Fruit fly (Drosophila melanogaster) whole organism, prepupa: ENCODE results near the gene CG5225.

Experiments used
- Blimp-1 ChIP-seq: fragments of 200-800 bp; sonication (Bioruptor generic); optimal IDR thresholded peaks from 3 replicates; lab custom pipeline; 2017; ENCODE audit warnings: missing biosample characterization, missing genetic modification characterization, mild to moderate bottlenecking, moderate library complexity, missing genetic modification reagents
- CG10631 ChIP-seq: fragments of 200-800 bp; sonication (Bioruptor generic); optimal IDR thresholded peaks from 2 replicates; lab custom pipeline; 2016; ENCODE audit warnings: missing biosample characterization, missing genetic modification characterization
- CG10669 ChIP-seq: fragments of 200-800 bp; sonication (Bioruptor generic); optimal IDR thresholded peaks from 3 replicates; lab custom pipeline; 2018; ENCODE audit warnings: missing biosample characterization, mild to moderate bottlenecking, missing genetic modification characterization, moderate library complexity
- CG11294 ChIP-seq: fragments of 200-800 bp; sonication (Bioruptor generic); IDR thresholded peaks from 2 replicates; pipeline ENCODE4 v1.3.6; 2022; ENCODE audit warnings: missing biosample characterization, missing genetic modification characterization
- CG11762 ChIP-seq: fragments of 200-800 bp; sonication (Bioruptor generic); optimal IDR thresholded peaks from 3 replicates; lab custom pipeline; 2016; ENCODE audit warnings: missing biosample characterization, missing genetic modification characterization; ENCODE audit not compliant: insufficient read depth
- CG11902 ChIP-seq: fragments of 200-800 bp; sonication (Bioruptor generic); optimal IDR thresholded peaks from 3 replicates; lab custom pipeline; 2016; ENCODE audit warnings: missing biosample characterization, missing genetic modification characterization
- CG15336 ChIP-seq: fragments of 200-800 bp; sonication (Bioruptor generic); IDR thresholded peaks from 2 replicates; pipeline ENCODE4 v1.3.6; 2022; ENCODE audit warnings: missing biosample characterization, missing genetic modification characterization
- CG16779 ChIP-seq: fragments of 200-800 bp; sonication (Bioruptor generic); optimal IDR thresholded peaks from 3 replicates; lab custom pipeline; 2017; ENCODE audit warnings: missing biosample characterization, mild to moderate bottlenecking, missing genetic modification characterization
- CG31627 ChIP-seq: fragments of 200-800 bp; sonication (Bioruptor generic); optimal IDR thresholded peaks from 3 replicates; lab custom pipeline; 2016; ENCODE audit warnings: missing biosample characterization, missing genetic modification characterization
- CG32006 ChIP-seq: fragments of 200-800 bp; sonication (Bioruptor generic); optimal IDR thresholded peaks from 3 replicates; lab custom pipeline; 2017; ENCODE audit warnings: missing biosample characterization, mild to moderate bottlenecking, missing genetic modification characterization
- CG34406 ChIP-seq: fragments of 200-800 bp; sonication (Bioruptor generic); optimal IDR thresholded peaks from 3 replicates; lab custom pipeline; 2016; ENCODE audit warnings: missing biosample characterization, missing genetic modification characterization
- CG6163 ChIP-seq: fragments of 200-800 bp; sonication (Bioruptor generic); IDR thresholded peaks from 3 replicates; pipeline ENCODE4 v1.3.6; 2022; ENCODE audit warnings: missing biosample characterization, missing genetic modification characterization
- CG6276 ChIP-seq: fragments of 200-800 bp; sonication (Bioruptor generic); optimal IDR thresholded peaks from 2 replicates; lab custom pipeline; 2017; ENCODE audit warnings: missing biosample characterization, mild to moderate bottlenecking, missing genetic modification characterization
- CG6854 ChIP-seq: fragments of 200-800 bp; sonication (Bioruptor generic); optimal IDR thresholded peaks from 2 replicates; lab custom pipeline; 2017; ENCODE audit warnings: missing biosample characterization, mild to moderate bottlenecking, missing genetic modification characterization
- CG8119 ChIP-seq: fragments of 200-800 bp; sonication (Bioruptor generic); IDR thresholded peaks from 3 replicates; pipeline ENCODE4 v1.3.6; 2022; ENCODE audit warnings: missing biosample characterization, missing genetic modification characterization
- CG8319 ChIP-seq: fragments of 200-800 bp; sonication (Bioruptor generic); optimal IDR thresholded peaks from 3 replicates; lab custom pipeline; 2016; ENCODE audit warnings: missing biosample characterization, missing genetic modification characterization
- CG8632 ChIP-seq: fragments of 200-800 bp; sonication (Bioruptor generic); optimal IDR thresholded peaks from 3 replicates; lab custom pipeline; 2016; ENCODE audit warnings: missing biosample characterization, missing genetic modification characterization
- CG9139 ChIP-seq: fragments of 200-800 bp; sonication (Bioruptor generic); optimal IDR thresholded peaks from 3 replicates; lab custom pipeline; 2017; ENCODE audit warnings: missing biosample characterization, mild to moderate bottlenecking, missing genetic modification characterization
- Eip78C ChIP-seq: fragments of 200-800 bp; sonication (Bioruptor generic); peaks from one replicate; lab custom pipeline; 2016; ENCODE audit warnings: missing biosample characterization, missing genetic modification characterization
- Ets21C ChIP-seq: fragments of 200-800 bp; sonication (Bioruptor generic); optimal IDR thresholded peaks from 3 replicates; lab custom pipeline; 2016; ENCODE audit warnings: missing biosample characterization, missing genetic modification characterization
- Ets96B ChIP-seq: fragments of 200-800 bp; optimal IDR thresholded peaks from 2 replicates; lab custom pipeline; 2019; ENCODE audit warnings: missing biosample characterization, mild to moderate bottlenecking, missing genetic modification characterization, moderate library complexity
- Gug ChIP-seq: fragments of 200-800 bp; sonication (Bioruptor generic); IDR thresholded peaks from 2 replicates; pipeline ENCODE4 v1.3.6; 2022; ENCODE audit warnings: missing biosample characterization, missing genetic modification characterization
- Hr4 ChIP-seq: fragments of 200-800 bp; sonication (Bioruptor generic); optimal IDR thresholded peaks from 3 replicates; lab custom pipeline; 2016; ENCODE audit warnings: missing biosample characterization, missing genetic modification characterization
- Lpt ChIP-seq: fragments of 200-800 bp; sonication (Bioruptor generic); optimal IDR thresholded peaks from 3 replicates; lab custom pipeline; 2016; ENCODE audit warnings: missing biosample characterization, missing genetic modification characterization
- Met ChIP-seq: fragments of 200-800 bp; sonication (Bioruptor generic); optimal IDR thresholded peaks from 3 replicates; lab custom pipeline; 2016; ENCODE audit warnings: missing biosample characterization, missing genetic modification characterization
- OdsH ChIP-seq: fragments of 200-800 bp; sonication (Bioruptor generic); optimal IDR thresholded peaks from 3 replicates; lab custom pipeline; 2016; ENCODE audit warnings: missing biosample characterization, missing genetic modification characterization
- Sox14 ChIP-seq: fragments of 200-800 bp; sonication (Bioruptor generic); optimal IDR thresholded peaks from 3 replicates; lab custom pipeline; 2016; ENCODE audit warnings: missing biosample characterization, missing genetic modification characterization
- acj6 ChIP-seq: fragments of 200-800 bp; sonication (Bioruptor generic); optimal IDR thresholded peaks from 3 replicates; lab custom pipeline; 2016; ENCODE audit warnings: missing biosample characterization, missing genetic modification characterization
- cyc ChIP-seq: fragments of 200-800 bp; sonication (Bioruptor generic); optimal IDR thresholded peaks from 3 replicates; lab custom pipeline; 2016; ENCODE audit warnings: missing biosample characterization, missing genetic modification characterization
- dsx ChIP-seq: fragments of 200-800 bp; optimal IDR thresholded peaks from 3 replicates; lab custom pipeline; 2019; ENCODE audit warnings: missing biosample characterization, mild to moderate bottlenecking, missing genetic modification characterization, moderate library complexity; ENCODE audit not compliant: poor library complexity, severe bottlenecking
- eg ChIP-seq: fragments of 200-800 bp; sonication (Bioruptor generic); IDR thresholded peaks from 3 replicates; pipeline ENCODE4 v1.3.6; 2022; ENCODE audit warnings: missing biosample characterization, missing genetic modification characterization
- fd85E ChIP-seq: fragments of 200-800 bp; sonication (Bioruptor generic); optimal IDR thresholded peaks from 3 replicates; lab custom pipeline; 2016; ENCODE audit warnings: missing biosample characterization, missing genetic modification characterization
- fkh ChIP-seq: fragments of 200-800 bp; sonication (Bioruptor generic); optimal IDR thresholded peaks from 3 replicates; lab custom pipeline; 2017; ENCODE audit warnings: missing biosample characterization, mild to moderate bottlenecking, missing genetic modification characterization, moderate library complexity
- lz ChIP-seq: fragments of 200-800 bp; sonication (Bioruptor generic); optimal IDR thresholded peaks from 3 replicates; lab custom pipeline; 2016; ENCODE audit warnings: missing biosample characterization, missing genetic modification characterization
- salr ChIP-seq, 2 experiments: fragments of 200-800 bp; sonication (Bioruptor generic); optimal IDR thresholded peaks; 3 replicates each; lab custom pipeline; 2016 to 2018; ENCODE audit warnings: missing biosample characterization in 2 of 2, missing genetic modification characterization in 2 of 2, mild to moderate bottlenecking in 1 of 2
- spab ChIP-seq: fragments of 200-800 bp; sonication (Bioruptor generic); optimal IDR thresholded peaks from 2 replicates; lab custom pipeline; 2017; ENCODE audit warnings: missing biosample characterization, mild to moderate bottlenecking, missing genetic modification characterization, missing genetic modification reagents
- svp ChIP-seq: fragments of 200-800 bp; sonication (Bioruptor generic); peaks from one replicate; lab custom pipeline; 2016; ENCODE audit warnings: missing biosample characterization, missing genetic modification characterization
- topi ChIP-seq: fragments of 200-800 bp; sonication (Bioruptor generic); optimal IDR thresholded peaks from 3 replicates; lab custom pipeline; 2016; ENCODE audit warnings: missing biosample characterization, missing genetic modification characterization
- vri ChIP-seq: fragments of 200-800 bp; sonication (Bioruptor generic); optimal IDR thresholded peaks from 3 replicates; lab custom pipeline; 2016; ENCODE audit warnings: missing biosample characterization, mild to moderate bottlenecking, missing genetic modification characterization

The CG5225 gene

dm6 chr3R:16986181-16987074 is 42.1 kb upstream of the CG5225 start (continued):
- peak; percentile 95 for TF ChIP-seq CG8119 (GFP tag; lab: Robert Waterston, UW)
- TF ChIP-seq CG34406 (GFP tag; lab: Kevin White, UChicago): peak; percentile 83
- TF ChIP-seq CG11902 (GFP tag; lab: Kevin White, UChicago): peak; percentile 91
- TF ChIP-seq Lpt (GFP tag; lab: Kevin White, UChicago): peak; percentile 87
- TF ChIP-seq svp: peak; percentile 97
- peak; percentile 87 for TF ChIP-seq vri (GFP tag; lab: Kevin White, UChicago)
- peak; percentile 96 for TF ChIP-seq Eip78C (GFP tag; lab: Kevin White, UChicago)
- TF ChIP-seq lz: peak; percentile 93
- TF ChIP-seq dsx (GFP tag; lab: Kevin White, UChicago): peak; percentile 82
- TF ChIP-seq Sox14: peak; percentile 93
- peak; percentile 82 for TF ChIP-seq spab
- TF ChIP-seq OdsH (GFP tag; lab: Kevin White, UChicago): peak; percentile 90
- TF ChIP-seq Blimp-1 (GFP tag; lab: Kevin White, UChicago): peak; percentile 74
- peak; percentile 20 for TF ChIP-seq fd85E (GFP tag; lab: Kevin White, UChicago)
- TF ChIP-seq CG6163 (GFP tag; lab: Robert Waterston, UW): peak; percentile 96
- peak; percentile 94 for TF ChIP-seq CG32006 (GFP tag; lab: Kevin White, UChicago)
- TF ChIP-seq Gug (GFP tag; lab: Robert Waterston, UW): peak; percentile 95
- peak; percentile 95 for TF ChIP-seq Hr4 (GFP tag; lab: Kevin White, UChicago)
- peak; percentile 82 for TF ChIP-seq Ets96B (tag; lab: Kevin White, UChicago)
- TF ChIP-seq Met (GFP tag; lab: Kevin White, UChicago): peak; percentile 92
- peak; percentile 84 for TF ChIP-seq CG8632 (GFP tag; lab: Kevin White, UChicago)
- peak; percentile 90 for TF ChIP-seq acj6
- peak; percentile 91 for TF ChIP-seq fkh
- peak; percentile 42 for TF ChIP-seq CG11762 (GFP tag; lab: Kevin White, UChicago)
- peak; percentile 91 for TF ChIP-seq cyc
- peak; percentile 85 for TF ChIP-seq CG10631 (GFP tag; lab: Kevin White, UChicago)
- TF ChIP-seq CG11294 (GFP tag; lab: Robert Waterston, UW): peak; percentile 97

dm6 chr3R:16987220-16987923 is 41.1 kb upstream of the CG5225 start, which contains the start of gene CG18622:
TSS of gene CG18622 (minus strand) at chr3R:16987732.
- TF ChIP-seq CG15336: no peak
- TF ChIP-seq eg (GFP tag; lab: Robert Waterston, UW): no peak; the same call in 1 of the 3 replicates
- peak; percentile 4 for TF ChIP-seq CG16779
- TF ChIP-seq CG8119 (GFP tag; lab: Robert Waterston, UW): peak; percentile 13; the same call in 1 of the 3 replicates
- no peak for TF ChIP-seq Met (GFP tag; lab: Kevin White, UChicago)
- TF ChIP-seq salr (GFP tag; optimal IDR thresholded peaks at IDR 0.05; lab: Kevin White, UChicago): no peak
- no peak for TF ChIP-seq fd85E (GFP tag; lab: Kevin White, UChicago)
- TF ChIP-seq CG34406 (GFP tag; lab: Kevin White, UChicago): no peak
- TF ChIP-seq CG6163 (GFP tag; lab: Robert Waterston, UW): no peak
- no peak for TF ChIP-seq CG10669 (GFP tag; lab: Kevin White, UChicago)
- TF ChIP-seq spab: no peak
- peak; percentile 43 for TF ChIP-seq CG32006 (GFP tag; lab: Kevin White, UChicago)
- TF ChIP-seq cyc: no peak
- peak; percentile 48 for TF ChIP-seq CG6276 (GFP tag; lab: Kevin White, UChicago)
- no peak for TF ChIP-seq CG8319 (GFP tag; lab: Kevin White, UChicago)
- no peak for TF ChIP-seq Ets21C
- no peak for TF ChIP-seq CG9139 (GFP tag; lab: Kevin White, UChicago)
- no peak for TF ChIP-seq CG31627
- TF ChIP-seq topi (GFP tag; lab: Kevin White, UChicago): no peak
- TF ChIP-seq CG6854 (GFP tag; lab: Kevin White, UChicago): no peak
- TF ChIP-seq fkh: no peak
- no peak for TF ChIP-seq Sox14
- TF ChIP-seq vri (GFP tag; lab: Kevin White, UChicago): no peak
- TF ChIP-seq CG11902 (GFP tag; lab: Kevin White, UChicago): no peak
